Worm (Caenorhabditis elegans): Measurements from ENCODE around the gene F19G12.3.

The F19G12.3 gene

DNA sequence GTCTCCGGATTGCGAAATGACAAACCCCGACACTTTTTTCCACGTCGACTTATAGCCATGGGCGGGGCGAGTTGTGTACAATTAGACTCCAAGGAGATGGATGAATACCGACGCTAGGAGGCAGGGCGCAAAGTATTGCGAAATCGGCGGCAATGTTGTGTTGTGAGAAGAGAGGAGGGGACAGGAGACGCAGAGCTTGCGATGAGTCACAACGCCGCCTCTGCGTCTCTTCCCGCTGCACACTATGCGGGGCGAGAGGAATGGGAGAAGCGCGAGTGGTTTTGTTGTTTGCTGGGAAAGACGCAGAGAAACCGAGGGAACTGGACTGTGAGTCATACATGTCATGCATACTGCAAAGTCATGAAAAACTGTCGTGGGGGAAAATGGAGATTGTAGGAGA is 29.8 kb downstream of the F19G12.3 start (continued):
- TF ChIP-seq gei-17 (GFP tag; optimal IDR thresholded peaks at IDR 0.05) = peak; percentile 84
- 0 out of 2 replicates have a peak, but pooled peaks have one; percentile 39 for TF ChIP-seq hsf-1 (GFP tag; IDR thresholded peaks at IDR 0.05)
- peak; percentile 83 for TF ChIP-seq somi-1 (GFP tag; optimal IDR thresholded peaks at IDR 0.05)
- TF ChIP-seq cebp-1 (GFP tag; IDR thresholded peaks at IDR 0.05) = peak; percentile 100
- no peak for TF ChIP-seq cebp-1 (tag; optimal IDR thresholded peaks at IDR 0.05)
- peak; percentile 50; the same call in 1 of the 2 replicates for TF ChIP-seq attf-3 (GFP tag; conservative IDR thresholded peaks at IDR 0.05)
- TF ChIP-seq F52B5.7 (tag; optimal IDR thresholded peaks at IDR 0.05) = peak; percentile 67
- TF ChIP-seq efl-1 (GFP tag; optimal IDR thresholded peaks at IDR 0.05) = no peak
- TF ChIP-seq lin-54 (GFP tag; optimal IDR thresholded peaks at IDR 0.05) = peak; percentile 34
- no peak for TF ChIP-seq lag-1 (GFP tag; IDR thresholded peaks at IDR 0.05)
- no peak for TF ChIP-seq F55B11.4 (tag; optimal IDR thresholded peaks at IDR 0.05; ENCODE audit: borderline replicate concordance, insufficient read depth)
- peak; percentile 60 for TF ChIP-seq tbp1 (GFP tag; optimal IDR thresholded peaks at IDR 0.05)
- TF ChIP-seq aptf-2 (GFP tag; conservative IDR thresholded peaks at IDR 0.05) = no peak
- peak; percentile 78 for TF ChIP-seq unc-62 (GFP tag; optimal IDR thresholded peaks at IDR 0.05)
- TF ChIP-seq ztf-22 (GFP tag; optimal IDR thresholded peaks at IDR 0.05) = peak; percentile 72
- no peak for TF ChIP-seq hlh-26 (GFP tag; conservative IDR thresholded peaks at IDR 0.05)
- no peak for TF ChIP-seq ztf-25 (GFP tag; IDR thresholded peaks at IDR 0.05)
- peak; percentile 92 for TF ChIP-seq ztf-26 (tag; optimal IDR thresholded peaks at IDR 0.05)
- no peak for TF ChIP-seq ccch-3 (GFP tag; optimal IDR thresholded peaks at IDR 0.05)
- no peak for TF ChIP-seq sea-2 (GFP tag; IDR thresholded peaks at IDR 0.05)
- no peak for TF ChIP-seq sdz-38 (tag; optimal IDR thresholded peaks at IDR 0.05)
- peak; percentile 55 for TF ChIP-seq pha-4 (tag; optimal IDR thresholded peaks at IDR 0.05)
- peak; percentile 93 for TF ChIP-seq dox-1 (GFP tag; IDR thresholded peaks at IDR 0.05)
- TF ChIP-seq Y56A3A.18 (GFP tag; IDR thresholded peaks at IDR 0.05) = peak; percentile 54
- TF ChIP-seq nfya-2 (GFP tag; IDR thresholded peaks at IDR 0.05) = no peak
- TF ChIP-seq ZK185.1 (tag; optimal IDR thresholded peaks at IDR 0.05; ENCODE audit: poor library complexity, severe bottlenecking) = peak; percentile 59
- 0 out of 2 replicates have a peak, but pooled peaks have one; percentile 40 for TF ChIP-seq madf-3 (GFP tag; IDR thresholded peaks at IDR 0.05)
- 0 out of 2 replicates have a peak, but pooled peaks have one; percentile 13 for TF ChIP-seq ceh-91 (GFP tag; IDR thresholded peaks at IDR 0.05)
- no peak for TF ChIP-seq B0261.1 (tag; optimal IDR thresholded peaks at IDR 0.05)
- TF ChIP-seq Y53G8AR.9 (GFP tag; conservative IDR thresholded peaks at IDR 0.05) = peak; percentile 81

DNA sequence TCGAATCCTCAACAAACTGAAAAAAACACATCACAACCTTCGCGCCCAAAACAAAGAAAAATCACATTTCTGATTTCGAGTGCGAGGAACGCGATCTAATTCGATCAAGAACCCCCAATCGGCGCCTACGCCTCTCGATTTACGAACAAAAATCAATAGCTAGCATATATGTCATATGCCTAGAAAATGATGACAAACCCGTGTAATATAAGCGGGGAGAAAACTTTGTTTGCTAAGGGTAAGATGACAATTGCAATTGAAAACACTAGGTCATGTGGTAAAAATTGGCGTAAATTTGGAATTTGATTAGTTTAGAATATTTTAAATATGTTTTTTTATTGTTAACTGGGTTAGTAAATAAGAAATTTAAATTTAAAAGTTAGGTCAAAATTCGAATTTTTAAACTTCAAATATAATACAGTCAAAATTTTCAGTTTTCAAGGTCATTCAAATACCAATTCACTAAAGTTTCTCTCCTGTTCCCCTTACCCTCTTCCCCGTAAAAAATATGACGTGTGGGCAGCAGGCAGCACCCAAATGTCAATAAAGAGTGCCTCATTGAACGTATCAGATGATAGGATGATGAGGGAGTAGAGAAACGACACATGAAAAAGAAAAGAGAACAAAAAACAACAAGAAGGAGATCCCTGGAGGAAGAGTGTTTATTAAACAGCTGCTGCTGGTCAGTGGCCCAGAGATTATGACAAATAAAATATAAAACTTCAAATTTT is 31.9 kb downstream of the F19G12.3 start:
- TF ChIP-seq ztf-22 (GFP tag; optimal IDR thresholded peaks at IDR 0.05) = no peak
- no peak for TF ChIP-seq nhr-27 (tag; optimal IDR thresholded peaks at IDR 0.05)
- no peak for TF ChIP-seq dpff-1 (tag; optimal IDR thresholded peaks at IDR 0.05)
- no peak for TF ChIP-seq F55B11.4 (tag; optimal IDR thresholded peaks at IDR 0.05; ENCODE audit: borderline replicate concordance, insufficient read depth)
- TF ChIP-seq ztf-28 (GFP tag; IDR thresholded peaks at IDR 0.05) = no peak
- TF ChIP-seq madf-8 (GFP tag; conservative IDR thresholded peaks at IDR 0.05) = no peak
- TF ChIP-seq egl-18 (GFP tag; IDR thresholded peaks at IDR 0.05) = no peak
- TF ChIP-seq zim-3 (tag; optimal IDR thresholded peaks at IDR 0.05) = no peak
- TF ChIP-seq nfya-2 (GFP tag; IDR thresholded peaks at IDR 0.05) = no peak
- no peak for TF ChIP-seq madf-6 (GFP tag; IDR thresholded peaks at IDR 0.05)
- no peak for TF ChIP-seq repo-1 (tag; optimal IDR thresholded peaks at IDR 0.05)
- no peak for TF ChIP-seq zfh-2 (GFP tag; conservative IDR thresholded peaks at IDR 0.05)
- no peak for TF ChIP-seq C06A6.2 (GFP tag; conservative IDR thresholded peaks at IDR 0.05)
- TF ChIP-seq D2030.7 (GFP tag; IDR thresholded peaks at IDR 0.05) = no peak
- no peak for TF ChIP-seq attf-6 (GFP tag; IDR thresholded peaks at IDR 0.05)
- TF ChIP-seq hrde-1 (tag; optimal IDR thresholded peaks at IDR 0.05; ENCODE audit: borderline replicate concordance) = no peak
- no peak for TF ChIP-seq ZK185.1 (tag; optimal IDR thresholded peaks at IDR 0.05; ENCODE audit: poor library complexity, severe bottlenecking)
- no peak for TF ChIP-seq nhr-90 (tag; optimal IDR thresholded peaks at IDR 0.05)
- peak; percentile 17 for TF ChIP-seq madf-10 (tag; optimal IDR thresholded peaks at IDR 0.05)
- no peak for TF ChIP-seq pha-4 (tag; optimal IDR thresholded peaks at IDR 0.05)
- TF ChIP-seq xnd-1 (tag; optimal IDR thresholded peaks at IDR 0.05) = no peak
- TF ChIP-seq hmg-1.2 (GFP tag; IDR thresholded peaks at IDR 0.05) = 0 out of 2 replicates have a peak, but pooled peaks have one; percentile 5
- TF ChIP-seq somi-1 (GFP tag; optimal IDR thresholded peaks at IDR 0.05) = peak; percentile 50

Measured in whole organism, young adult.